Worm (Caenorhabditis elegans) whole organism, late embryonic: ENCODE data around the gene T18D3.9.

ENCODE experiments used
- C08G9.2 ChIP-seq: sonication (generic microtip); optimal IDR thresholded peaks from 2 replicates; lab custom pipeline; 2016; ENCODE audit warnings: mild to moderate bottlenecking, missing genetic modification characterization, moderate library complexity, missing compliant biosample characterization
- F13H6.1 ChIP-seq: sonication (generic microtip); optimal IDR thresholded peaks from 2 replicates; lab custom pipeline; 2016; ENCODE audit warnings: missing genetic modification characterization, missing compliant biosample characterization
- K09A11.1 ChIP-seq: sonication (generic microtip); optimal IDR thresholded peaks from 2 replicates; lab custom pipeline; 2017; ENCODE audit warnings: antibody characterized with exemption, mild to moderate bottlenecking, missing genetic modification characterization, missing compliant biosample characterization; ENCODE audit not compliant: insufficient read depth
- Y22D7AL.16 ChIP-seq: sonication (generic microtip); optimal IDR thresholded peaks from 2 replicates; lab custom pipeline; 2016; ENCODE audit warnings: missing genetic modification characterization, missing compliant biosample characterization
- ahr-1 ChIP-seq: sonication (generic microtip); optimal IDR thresholded peaks from 2 replicates; lab custom pipeline; 2016; ENCODE audit warnings: missing genetic modification characterization, missing compliant biosample characterization
- ama-1 ChIP-seq: fragments of 150-350 bp; optimal IDR thresholded peaks from 2 replicates; lab custom pipeline; 2014
- ceh-19 ChIP-seq: fragments of 200-800 bp; sonication (Bioruptor generic); optimal IDR thresholded peaks from 2 replicates; lab custom pipeline; 2018; ENCODE audit warnings: mild to moderate bottlenecking, missing genetic modification characterization, missing compliant biosample characterization
- ceh-2 ChIP-seq: sonication (generic microtip); optimal IDR thresholded peaks from 2 replicates; lab custom pipeline; 2016; ENCODE audit warnings: missing genotype, missing genetic modification characterization, missing compliant biosample characterization
- ceh-22 ChIP-seq: sonication (generic microtip); optimal IDR thresholded peaks from 2 replicates; lab custom pipeline; 2017; ENCODE audit warnings: missing biosample characterization, missing genetic modification characterization
- ceh-30 ChIP-seq: fragments of 150-350 bp; optimal IDR thresholded peaks from 2 replicates; lab custom pipeline; 2014; ENCODE audit warnings: missing biosample characterization, missing genetic modification characterization
- ceh-45 ChIP-seq: fragments of 200-800 bp; sonication (Bioruptor generic); IDR thresholded peaks from 2 replicates; pipeline ENCODE4 v1.3.6; 2022; ENCODE audit warnings: missing genetic modification reagents, missing genetic modification characterization, missing compliant biosample characterization
- ceh-48 ChIP-seq: sonication (generic microtip); optimal IDR thresholded peaks from 2 replicates; lab custom pipeline; 2016; ENCODE audit warnings: missing genetic modification characterization, inconsistent platforms, missing compliant biosample characterization
- dmd-4 ChIP-seq: sonication (generic microtip); optimal IDR thresholded peaks from 2 replicates; lab custom pipeline; 2016; ENCODE audit warnings: borderline replicate concordance, missing genetic modification characterization, missing compliant biosample characterization
- dve-1 ChIP-seq: sonication (generic microtip); optimal IDR thresholded peaks from 2 replicates; lab custom pipeline; 2017; ENCODE audit warnings: antibody characterized with exemption, mild to moderate bottlenecking, missing genetic modification characterization, missing compliant biosample characterization
- elt-2 ChIP-seq: sonication (generic microtip); optimal IDR thresholded peaks from 2 replicates; lab custom pipeline; 2016; ENCODE audit warnings: missing genetic modification reagents, missing genetic modification characterization, missing compliant biosample characterization
- elt-4 ChIP-seq: sonication (generic microtip); optimal IDR thresholded peaks from 2 replicates; lab custom pipeline; 2016; ENCODE audit warnings: missing genetic modification characterization, missing compliant biosample characterization
- eyg-1 ChIP-seq: sonication (generic microtip); optimal IDR thresholded peaks from 2 replicates; lab custom pipeline; 2016; ENCODE audit warnings: missing genotype, missing genetic modification characterization, missing compliant biosample characterization
- fax-1 ChIP-seq: sonication (generic microtip); optimal IDR thresholded peaks from 2 replicates; lab custom pipeline; 2016; ENCODE audit warnings: missing genotype, missing genetic modification characterization, missing compliant biosample characterization
- fkh-6 ChIP-seq: sonication (generic microtip); optimal IDR thresholded peaks from 2 replicates; lab custom pipeline; 2016; ENCODE audit warnings: missing genetic modification characterization, missing compliant biosample characterization
- gmeb-2 ChIP-seq: sonication (generic microtip); optimal IDR thresholded peaks from 2 replicates; lab custom pipeline; 2016; ENCODE audit warnings: missing genetic modification characterization, inconsistent platforms, missing compliant biosample characterization
- hlh-13 ChIP-seq: fragments of 200-800 bp; sonication (Bioruptor generic); optimal IDR thresholded peaks from 2 replicates; lab custom pipeline; 2018; ENCODE audit warnings: mild to moderate bottlenecking, missing genetic modification characterization, missing compliant biosample characterization
- hlh-15 ChIP-seq: sonication (generic microtip); optimal IDR thresholded peaks from 2 replicates; lab custom pipeline; 2016; ENCODE audit warnings: missing genetic modification characterization, missing compliant biosample characterization
- hlh-8 ChIP-seq: sonication (generic microtip); optimal IDR thresholded peaks from 2 replicates; lab custom pipeline; 2016; ENCODE audit warnings: missing genotype, missing genetic modification characterization, missing compliant biosample characterization
- lim-6 ChIP-seq: sonication (generic microtip); optimal IDR thresholded peaks from 2 replicates; lab custom pipeline; 2016; ENCODE audit warnings: missing genetic modification characterization, missing compliant biosample characterization
- lin-11 ChIP-seq: fragments of 200-800 bp; sonication (Bioruptor generic); optimal IDR thresholded peaks from 2 replicates; lab custom pipeline; 2018; ENCODE audit warnings: mild to moderate bottlenecking, missing genetic modification characterization, missing compliant biosample characterization
- madf-2 ChIP-seq: sonication (generic microtip); optimal IDR thresholded peaks from 2 replicates; lab custom pipeline; 2017; ENCODE audit warnings: missing genetic modification characterization, missing compliant biosample characterization
- nhr-11 ChIP-seq: fragments of 150-350 bp; optimal IDR thresholded peaks from 2 replicates; lab custom pipeline; 2014; ENCODE audit warnings: missing biosample characterization, missing genetic modification characterization
- nhr-232 ChIP-seq: sonication (generic microtip); optimal IDR thresholded peaks from 2 replicates; lab custom pipeline; 2016; ENCODE audit warnings: missing genetic modification characterization, missing compliant biosample characterization
- npax-4 ChIP-seq: sonication (generic microtip); optimal IDR thresholded peaks from 2 replicates; lab custom pipeline; 2016; ENCODE audit warnings: missing genetic modification characterization, missing compliant biosample characterization
- pag-3 ChIP-seq: sonication (generic microtip); optimal IDR thresholded peaks from 2 replicates; lab custom pipeline; 2016; ENCODE audit warnings: missing compliant biosample characterization, missing genetic modification characterization, borderline replicate concordance
- pat-9 ChIP-seq: fragments of 200-800 bp; sonication (Bioruptor generic); optimal IDR thresholded peaks from 2 replicates; lab custom pipeline; 2018; ENCODE audit warnings: mild to moderate bottlenecking, missing genetic modification characterization, moderate library complexity, missing compliant biosample characterization
- pha-4 ChIP-seq: fragments of 150-350 bp; optimal IDR thresholded peaks from 2 replicates; lab custom pipeline; 2018; ENCODE audit warnings: missing biosample characterization, missing genetic modification reagents, missing genetic modification characterization
- pqm-1 ChIP-seq: sonication (generic microtip); optimal IDR thresholded peaks from 2 replicates; lab custom pipeline; 2016; ENCODE audit warnings: missing genetic modification characterization, missing compliant biosample characterization
- pros-1 ChIP-seq: fragments of 150-350 bp; optimal IDR thresholded peaks from 2 replicates; lab custom pipeline; 2014; ENCODE audit warnings: missing biosample characterization, missing genetic modification reagents, missing genetic modification characterization
- ref-2 ChIP-seq: sonication (generic microtip); optimal IDR thresholded peaks from 2 replicates; lab custom pipeline; 2016; ENCODE audit warnings: missing genetic modification characterization, missing compliant biosample characterization
- rnt-1 ChIP-seq: sonication (generic microtip); optimal IDR thresholded peaks from 2 replicates; lab custom pipeline; 2016; ENCODE audit warnings: missing genetic modification characterization, missing compliant biosample characterization
- sdc-2 ChIP-seq: sonication (generic microtip); optimal IDR thresholded peaks from 2 replicates; lab custom pipeline; 2016; ENCODE audit warnings: missing genotype, missing genetic modification characterization, missing compliant biosample characterization
- sox-2 ChIP-seq: fragments of 200-800 bp; sonication (Bioruptor generic); IDR thresholded peaks from 2 replicates; pipeline ENCODE4 v1.3.6; 2022; ENCODE audit warnings: missing genetic modification reagents, missing genetic modification characterization, missing compliant biosample characterization
- sox-4 ChIP-seq: sonication (generic microtip); optimal IDR thresholded peaks from 2 replicates; lab custom pipeline; 2017; ENCODE audit warnings: mild to moderate bottlenecking, missing genetic modification characterization, inconsistent platforms, missing compliant biosample characterization
- syd-9 ChIP-seq: sonication (generic microtip); optimal IDR thresholded peaks from 2 replicates; lab custom pipeline; 2016; ENCODE audit warnings: mild to moderate bottlenecking, missing genetic modification characterization, moderate library complexity, missing compliant biosample characterization
- tbx-2 ChIP-seq: sonication (generic microtip); optimal IDR thresholded peaks from 2 replicates; lab custom pipeline; 2016; ENCODE audit warnings: missing genetic modification characterization, missing compliant biosample characterization
- tbx-7 ChIP-seq: sonication (generic microtip); optimal IDR thresholded peaks from 2 replicates; lab custom pipeline; 2016; ENCODE audit warnings: missing genotype, missing genetic modification characterization, missing compliant biosample characterization
- ttx-3 ChIP-seq: sonication (generic microtip); optimal IDR thresholded peaks from 2 replicates; lab custom pipeline; 2016; ENCODE audit warnings: missing genetic modification reagents, missing genetic modification characterization, missing compliant biosample characterization
- unc-3 ChIP-seq, 2 experiments: fragments of 200-800 bp in 1 of 2; sonication (Bioruptor generic) in 1 of 2; sonication (generic microtip) in 1 of 2; conservative IDR thresholded peaks in 1 of 2; optimal IDR thresholded peaks in 1 of 2; 2 replicates each; pipeline versions ENCODE4 v1.3.6 to Lab custom; 2016 to 2022; ENCODE audit warnings: missing compliant biosample characterization in 2 of 2, missing genetic modification characterization in 2 of 2, missing genetic modification reagents in 1 of 2
- unc-42 ChIP-seq: sonication (generic microtip); optimal IDR thresholded peaks from 2 replicates; lab custom pipeline; 2016; ENCODE audit warnings: missing genotype, missing genetic modification characterization, missing compliant biosample characterization
- unc-55 ChIP-seq: sonication (generic microtip); optimal IDR thresholded peaks from 2 replicates; lab custom pipeline; 2017; ENCODE audit warnings: missing biosample characterization, missing genetic modification reagents, missing genetic modification characterization
- unc-86 ChIP-seq: sonication (generic microtip); optimal IDR thresholded peaks from 2 replicates; lab custom pipeline; 2016; ENCODE audit warnings: missing genetic modification characterization, missing compliant biosample characterization
- ztf-16 ChIP-seq: sonication (generic microtip); optimal IDR thresholded peaks from 2 replicates; lab custom pipeline; 2017; ENCODE audit warnings: missing genetic modification characterization, missing compliant biosample characterization

Gene T18D3.9

DNA sequence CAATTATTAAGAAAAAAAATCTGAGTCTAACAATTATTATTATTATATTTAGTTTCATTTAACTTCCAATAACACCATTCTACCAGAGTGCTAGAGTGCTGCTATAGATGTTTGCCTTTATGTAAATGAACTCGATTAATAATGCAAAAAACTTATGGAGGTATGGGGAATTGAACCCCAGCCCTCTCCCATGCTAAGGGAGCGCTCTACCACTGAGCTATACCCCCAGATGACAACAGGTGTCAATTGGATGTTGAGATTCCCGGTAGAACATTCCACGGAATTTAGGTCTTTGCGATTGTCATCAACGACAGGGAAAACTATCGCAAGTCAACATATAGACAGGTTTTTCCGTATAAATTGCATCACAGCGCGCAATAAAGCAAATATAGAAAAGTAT lies 3.8 kb upstream of the T18D3.9 start (continued):
- no peak for TF ChIP-seq pag-3 (tag; lab: Kevin White, UChicago)
- peak; percentile 52 for TF ChIP-seq sdc-2 (tag; lab: Kevin White, UChicago)
- TF ChIP-seq ceh-19 = peak; percentile 70
- TF ChIP-seq ztf-16 (tag; lab: Kevin White, UChicago) = peak; percentile 47
- no peak for TF ChIP-seq K09A11.1 (tag; lab: Kevin White, UChicago)
- no peak for TF ChIP-seq C08G9.2 (tag; lab: Kevin White, UChicago)
- no peak for TF ChIP-seq syd-9 (tag; lab: Kevin White, UChicago)
- TF ChIP-seq tbx-7 = no peak
- TF ChIP-seq fkh-6 (tag; lab: Kevin White, UChicago) = peak; percentile 39
- peak; percentile 72 for TF ChIP-seq ceh-45 (GFP tag; lab: Robert Waterston, UW)
- no peak for TF ChIP-seq rnt-1 (tag; lab: Kevin White, UChicago)
- no peak for TF ChIP-seq pros-1 (tag; lab: Kevin White, UChicago)
- peak; percentile 10 for TF ChIP-seq hlh-15 (tag; lab: Kevin White, UChicago)
- TF ChIP-seq lim-6 (tag; lab: Kevin White, UChicago) = no peak
- peak; percentile 43 for TF ChIP-seq tbx-2
- no peak for TF ChIP-seq ceh-22 (tag; lab: Kevin White, UChicago)
- peak; percentile 17 for TF ChIP-seq ceh-48 (tag; lab: Kevin White, UChicago)
- TF ChIP-seq eyg-1 (tag; lab: Kevin White, UChicago) = no peak
- peak; percentile 69 for TF ChIP-seq pat-9
- TF ChIP-seq elt-4 = no peak
- peak; percentile 36 for TF ChIP-seq nhr-232 (tag; lab: Kevin White, UChicago)
- TF ChIP-seq unc-86 (tag; lab: Kevin White, UChicago) = peak; percentile 50
- TF ChIP-seq ref-2 (tag; lab: Kevin White, UChicago) = peak; percentile 47
- TF ChIP-seq F13H6.1 (tag; lab: Kevin White, UChicago) = peak; percentile 50
- peak; percentile 41 for TF ChIP-seq ttx-3 (tag; lab: Kevin White, UChicago)
- TF ChIP-seq dve-1 (tag; lab: Kevin White, UChicago) = peak; percentile 67
- TF ChIP-seq unc-55 (GFP tag; lab: Kevin White, UChicago) = no peak
- TF ChIP-seq dmd-4 (tag; lab: Kevin White, UChicago) = no peak
- TF ChIP-seq lin-11 (tag; lab: Kevin White, UChicago) = no peak
- TF ChIP-seq elt-2 (tag; lab: Kevin White, UChicago) = peak; percentile 44

DNA sequence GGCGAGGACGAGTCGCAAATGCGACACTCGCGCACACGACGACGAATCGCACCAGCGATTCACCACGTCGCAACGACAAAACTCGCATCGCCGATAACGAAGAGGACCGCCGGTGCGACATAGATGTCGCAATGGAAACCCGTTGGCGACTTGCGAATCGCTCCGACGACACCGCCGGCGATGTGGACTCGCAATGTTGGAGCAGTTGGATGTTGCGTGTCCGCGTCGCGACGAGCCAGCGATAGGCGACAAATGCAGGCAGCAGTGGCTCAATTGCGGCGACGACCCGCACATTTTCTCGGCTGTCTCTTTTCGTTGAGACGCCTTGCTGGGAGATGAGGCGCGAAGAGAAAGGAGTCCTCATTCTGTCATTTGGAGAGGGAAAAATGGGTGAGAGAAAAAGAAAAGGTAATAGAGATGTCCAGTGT lies 2.1 kb downstream of the T18D3.9 start:
- no peak for TF ChIP-seq pros-1 (tag; lab: Kevin White, UChicago)
- TF ChIP-seq ceh-22 (tag; lab: Kevin White, UChicago) = no peak
- no peak for TF ChIP-seq ztf-16 (tag; lab: Kevin White, UChicago)
- no peak for TF ChIP-seq npax-4 (tag; lab: Kevin White, UChicago)
- TF ChIP-seq lin-11 (tag; lab: Kevin White, UChicago) = no peak
- TF ChIP-seq sdc-2 (tag; lab: Kevin White, UChicago) = peak; percentile 80
- TF ChIP-seq sox-2 (GFP tag; lab: Robert Waterston, UW) = no peak
- TF ChIP-seq hlh-8 = peak; percentile 24
- no peak for TF ChIP-seq syd-9 (tag; lab: Kevin White, UChicago)
- no peak for TF ChIP-seq sox-4
- TF ChIP-seq Y22D7AL.16 (tag; lab: Kevin White, UChicago) = no peak
- peak; percentile 34 for TF ChIP-seq elt-2 (tag; lab: Kevin White, UChicago)
- no peak for TF ChIP-seq fax-1 (tag; lab: Kevin White, UChicago)
- no peak for TF ChIP-seq hlh-15 (tag; lab: Kevin White, UChicago)
- TF ChIP-seq unc-42 = peak; percentile 44
- TF ChIP-seq ama-1 (lab: Kevin White, UChicago) = no peak
- no peak for TF ChIP-seq ceh-45 (GFP tag; lab: Robert Waterston, UW)
- peak; percentile 30 for TF ChIP-seq gmeb-2
- no peak for TF ChIP-seq pha-4 (tag; lab: Kevin White, UChicago)
- no peak for TF ChIP-seq ceh-2 (tag; lab: Kevin White, UChicago)
- TF ChIP-seq rnt-1 (tag; lab: Kevin White, UChicago) = peak; percentile 54
- no peak for TF ChIP-seq eyg-1 (tag; lab: Kevin White, UChicago)
- TF ChIP-seq madf-2 (tag; lab: Kevin White, UChicago) = peak; percentile 99
- no peak for TF ChIP-seq unc-86 (tag; lab: Kevin White, UChicago)
- no peak for TF ChIP-seq ahr-1 (tag; lab: Kevin White, UChicago)
- no peak for TF ChIP-seq ceh-30
- TF ChIP-seq elt-4 = peak; percentile 24
- TF ChIP-seq hlh-13 (GFP tag; lab: Kevin White, UChicago) = no peak
- TF ChIP-seq nhr-11 (tag; lab: Kevin White, UChicago) = no peak
- no peak for TF ChIP-seq pat-9
- TF ChIP-seq pqm-1 (tag; lab: Kevin White, UChicago) = no peak
- no peak for TF ChIP-seq unc-3 (GFP tag; conservative IDR thresholded peaks at IDR 0.05; lab: Robert Waterston, UW)
- TF ChIP-seq unc-3 (tag; optimal IDR thresholded peaks at IDR 0.05; lab: Kevin White, UChicago) = no peak
- no peak for TF ChIP-seq fkh-6 (tag; lab: Kevin White, UChicago)
- no peak for TF ChIP-seq tbx-7
- TF ChIP-seq ceh-48 (tag; lab: Kevin White, UChicago) = peak; percentile 3
- peak; percentile 80 for TF ChIP-seq ref-2 (tag; lab: Kevin White, UChicago)
- peak; percentile 82 for TF ChIP-seq tbx-2
- no peak for TF ChIP-seq pag-3 (tag; lab: Kevin White, UChicago)
